Worm (Caenorhabditis elegans) whole organism, mixed stage, embryonic: ENCODE measurements around the gene srj-29.

Experiments used
- hlh-1 ChIP-seq: fragments of 150-350 bp; optimal IDR thresholded peaks from 2 replicates; lab custom pipeline; 2014; ENCODE audit warnings: missing biosample characterization, missing genetic modification reagents, missing genetic modification characterization
- mep-1 ChIP-seq: fragments of 150-350 bp; optimal IDR thresholded peaks from 2 replicates; lab custom pipeline; 2017; ENCODE audit warnings: missing biosample characterization, missing genetic modification reagents, missing genetic modification characterization, inconsistent platforms
- nhr-28 ChIP-seq: fragments of 150-350 bp; optimal IDR thresholded peaks from 2 replicates; lab custom pipeline; 2014; ENCODE audit warnings: missing biosample characterization, missing genetic modification characterization
- pha-4 ChIP-seq: fragments of 150-350 bp; optimal IDR thresholded peaks from 2 replicates; lab custom pipeline; 2018; ENCODE audit warnings: missing biosample characterization, missing genetic modification reagents, missing genetic modification characterization
- sptf-1 ChIP-seq: sonication (generic microtip); optimal IDR thresholded peaks from 2 replicates; lab custom pipeline; 2017; ENCODE audit warnings: mild to moderate bottlenecking, missing genetic modification characterization, moderate library complexity, missing compliant biosample characterization
- unc-120 ChIP-seq: sonication (generic microtip); optimal IDR thresholded peaks from 2 replicates; lab custom pipeline; 2017; ENCODE audit warnings: missing genetic modification characterization, missing compliant biosample characterization; ENCODE audit not compliant: poor library complexity, severe bottlenecking
- unc-39 ChIP-seq: fragments of 150-350 bp; optimal IDR thresholded peaks from 2 replicates; lab custom pipeline; 2014; ENCODE audit warnings: missing biosample characterization, missing genetic modification characterization

DNA sequence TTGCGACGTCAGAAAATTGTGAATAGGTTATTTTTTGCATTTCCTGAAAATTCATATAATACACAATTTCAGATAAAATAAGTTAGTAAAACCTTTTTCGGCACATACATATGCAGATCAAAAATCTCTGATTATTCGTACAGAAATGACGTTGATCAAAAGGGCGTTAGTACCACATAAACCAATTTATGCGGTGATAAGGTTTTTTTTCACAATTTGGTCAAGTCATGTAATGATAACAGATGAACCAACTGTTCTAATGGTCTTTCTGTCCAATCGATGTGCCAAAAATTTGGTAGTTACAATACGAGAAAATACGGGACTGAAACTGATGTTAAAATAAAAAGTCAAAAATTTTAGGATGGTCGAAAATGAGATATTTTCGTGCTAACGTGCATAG, 4.6 kb downstream of the srj-29 start:
- no peak for TF ChIP-seq sptf-1 (tag; lab: Kevin White, UChicago)
- TF ChIP-seq hlh-1 (tag; lab: Kevin White, UChicago), result no peak
- no peak for TF ChIP-seq unc-39 (tag; lab: Kevin White, UChicago)
- no peak for TF ChIP-seq nhr-28
- TF ChIP-seq unc-120 (tag; lab: Kevin White, UChicago), result no peak
- TF ChIP-seq mep-1 (tag; lab: Kevin White, UChicago), result no peak
- no peak for TF ChIP-seq pha-4 (tag; lab: Kevin White, UChicago)
